Worm (Caenorhabditis elegans): ENCODE measurements around the gene M142.5.

DNA sequence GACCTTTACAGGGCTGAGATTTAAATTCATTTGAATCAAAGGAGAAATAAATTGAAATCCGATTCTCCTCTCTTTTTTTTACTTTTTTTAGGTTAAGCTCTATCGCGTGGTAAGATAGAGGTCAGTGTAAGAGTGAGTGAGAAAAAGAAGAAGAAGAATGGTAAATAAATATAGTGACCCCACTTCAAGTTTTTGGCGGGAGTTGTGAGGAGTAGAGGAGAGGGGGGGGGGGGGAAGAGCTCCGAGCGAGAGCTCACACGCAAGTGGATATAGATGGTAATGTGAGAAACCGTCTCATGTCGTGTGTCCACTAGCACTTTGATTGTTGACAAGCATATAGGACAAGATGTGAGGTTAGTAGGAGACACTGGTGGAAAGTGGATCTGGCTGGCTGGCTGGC, 36.0 kb downstream of the M142.5 start, which contains the start of gene W05B2.2:
- no peak for TF ChIP-seq nhr-12 (tag; optimal IDR thresholded peaks at IDR 0.05)
- no peak for TF ChIP-seq dmd-4 (tag; optimal IDR thresholded peaks at IDR 0.05)
- TF ChIP-seq ama-1 (optimal IDR thresholded peaks at IDR 0.05): no peak
- TF ChIP-seq nhr-23 (tag; optimal IDR thresholded peaks at IDR 0.05): no peak
- no peak for TF ChIP-seq nhr-11 (tag; optimal IDR thresholded peaks at IDR 0.05)
- TF ChIP-seq zag-1 (tag; optimal IDR thresholded peaks at IDR 0.05): no peak
- no peak for TF ChIP-seq nhr-21 (tag; optimal IDR thresholded peaks at IDR 0.05)
- TF ChIP-seq lin-13 (GFP tag; optimal IDR thresholded peaks at IDR 0.05): no peak
- TF ChIP-seq snpc-4 (tag; optimal IDR thresholded peaks at IDR 0.05): no peak
- TF ChIP-seq egl-27 (tag; optimal IDR thresholded peaks at IDR 0.05): no peak
- TF ChIP-seq unc-62 (GFP tag; optimal IDR thresholded peaks at IDR 0.05): no peak
- no peak for TF ChIP-seq lin-39 (tag; optimal IDR thresholded peaks at IDR 0.05)

All from whole organism, L2 larva.